Worm (Caenorhabditis elegans) whole organism, midembryonic: ENCODE measurements around the gene Y46B2A.4.

Experiments
- T22C8.4 ChIP-seq: fragments of 200-800 bp; sonication (Bioruptor generic); IDR thresholded peaks from 2 replicates; pipeline ENCODE4 v1.3.6; 2022; ENCODE audit warnings: missing genetic modification characterization, missing compliant biosample characterization
- klf-2 ChIP-seq: fragments of 200-800 bp; sonication (Bioruptor generic); conservative IDR thresholded peaks from 2 replicates; pipeline ENCODE4 v1.3.6; 2022; ENCODE audit warnings: missing genetic modification reagents, missing genetic modification characterization, missing compliant biosample characterization
- med-1 ChIP-seq: sonication (generic microtip); optimal IDR thresholded peaks from 2 replicates; lab custom pipeline; 2017; ENCODE audit warnings: missing genetic modification characterization, mild to moderate bottlenecking, missing compliant biosample characterization, antibody characterized with exemption, missing genetic modification reagents; ENCODE audit not compliant: insufficient read depth
- ref-1 ChIP-seq: fragments of 200-800 bp; sonication (Bioruptor generic); conservative IDR thresholded peaks from 2 replicates; pipeline ENCODE4 v1.3.6; 2022; ENCODE audit warnings: missing genetic modification reagents, missing genetic modification characterization, missing compliant biosample characterization
- ztf-23 ChIP-seq: fragments of 200-800 bp; sonication (Bioruptor generic); IDR thresholded peaks from 2 replicates; pipeline ENCODE4 v1.3.6; 2022; ENCODE audit warnings: missing genetic modification reagents, missing genetic modification characterization, missing compliant biosample characterization

ce11 chrII:901632-902031 is 40.0 kb downstream of the Y46B2A.4 start, which contains the start of gene T07D3.2:
- TF ChIP-seq med-1: no peak
- no peak for TF ChIP-seq ref-1 (GFP tag; lab: Robert Waterston, UW)
- no peak for TF ChIP-seq klf-2 (GFP tag; lab: Robert Waterston, UW)
- no peak for TF ChIP-seq T22C8.4 (GFP tag; lab: Robert Waterston, UW)
- TF ChIP-seq ztf-23 (GFP tag; lab: Robert Waterston, UW): no peak
